Worm (Caenorhabditis elegans) whole organism, L1 larva: ENCODE measurements around the gene M03F8.5.

Source experiments
- C04F5.9 ChIP-seq: sonication (generic microtip); optimal IDR thresholded peaks from 2 replicates; lab custom pipeline; 2016; ENCODE audit warnings: missing genetic modification characterization, missing compliant biosample characterization
- F16B12.6 ChIP-seq: fragments of 150-350 bp; optimal IDR thresholded peaks from 2 replicates; lab custom pipeline; 2014; ENCODE audit warnings: missing biosample characterization, missing genetic modification characterization
- Y116A8C.19 ChIP-seq: sonication (generic microtip); optimal IDR thresholded peaks from 2 replicates; lab custom pipeline; 2016; ENCODE audit warnings: missing compliant biosample characterization, missing genetic modification characterization, borderline replicate concordance
- alr-1 ChIP-seq: fragments of 200-800 bp; sonication (Bioruptor generic); optimal IDR thresholded peaks from 2 replicates; lab custom pipeline; 2018; ENCODE audit warnings: borderline replicate concordance, mild to moderate bottlenecking, missing genetic modification characterization, missing compliant biosample characterization
- aly-2 ChIP-seq: fragments of 150-350 bp; optimal IDR thresholded peaks from 2 replicates; lab custom pipeline; 2014; ENCODE audit warnings: missing biosample characterization, missing genetic modification characterization
- blmp-1 ChIP-seq: fragments of 150-350 bp; optimal IDR thresholded peaks from 2 replicates; lab custom pipeline; 2014; ENCODE audit warnings: missing biosample characterization, missing genetic modification characterization
- ceh-8 ChIP-seq: fragments of 200-800 bp; sonication (Bioruptor generic); optimal IDR thresholded peaks from 2 replicates; lab custom pipeline; 2018; ENCODE audit warnings: mild to moderate bottlenecking, missing genetic modification characterization, moderate library complexity, missing compliant biosample characterization
- ceh-88 ChIP-seq: fragments of 200-800 bp; sonication (Bioruptor generic); IDR thresholded peaks from 2 replicates; pipeline ENCODE4 v1.3.6; 2022; ENCODE audit warnings: missing genetic modification characterization, missing compliant biosample characterization
- ceh-90 ChIP-seq: sonication (generic microtip); optimal IDR thresholded peaks from 2 replicates; lab custom pipeline; 2016; ENCODE audit warnings: missing genetic modification characterization, missing compliant biosample characterization
- dpl-1 ChIP-seq, 3 experiments: fragments of 150-350 bp in 2 of 3; sonication (generic microtip) in 1 of 3; optimal IDR thresholded peaks; 2 replicates each; lab custom pipeline; 2014 to 2017; ENCODE audit warnings: missing biosample characterization in 3 of 3, missing genetic modification characterization in 3 of 3, missing genetic modification reagents in 3 of 3
- dsc-1 ChIP-seq: sonication (generic microtip); optimal IDR thresholded peaks from 2 replicates; lab custom pipeline; 2016; ENCODE audit warnings: mild to moderate bottlenecking, missing genetic modification characterization, missing compliant biosample characterization
- efl-3 ChIP-seq: fragments of 200-800 bp; sonication (Bioruptor generic); optimal IDR thresholded peaks from 2 replicates; lab custom pipeline; 2018; ENCODE audit warnings: mild to moderate bottlenecking, missing genetic modification characterization, missing compliant biosample characterization
- elt-2 ChIP-seq: sonication (generic microtip); optimal IDR thresholded peaks from 2 replicates; lab custom pipeline; 2016; ENCODE audit warnings: missing genetic modification characterization, mild to moderate bottlenecking, inconsistent platforms, missing compliant biosample characterization, missing genetic modification reagents
- ets-5 ChIP-seq: fragments of 200-800 bp; sonication (Bioruptor generic); IDR thresholded peaks from 2 replicates; pipeline ENCODE4 v1.3.6; 2022; ENCODE audit warnings: missing genetic modification characterization, missing compliant biosample characterization
- fkh-4 ChIP-seq: sonication (generic microtip); optimal IDR thresholded peaks from 2 replicates; lab custom pipeline; 2016; ENCODE audit warnings: missing compliant biosample characterization, missing genetic modification characterization, borderline replicate concordance
- hlh-17 ChIP-seq: fragments of 200-800 bp; sonication (Bioruptor generic); optimal IDR thresholded peaks from 2 replicates; lab custom pipeline; 2018; ENCODE audit warnings: missing genetic modification characterization, mild to moderate bottlenecking, missing compliant biosample characterization, moderate library complexity, borderline replicate concordance
- hlh-4 ChIP-seq: sonication (generic microtip); optimal IDR thresholded peaks from 2 replicates; lab custom pipeline; 2016; ENCODE audit warnings: mild to moderate bottlenecking, missing genetic modification characterization, missing compliant biosample characterization
- jun-1 ChIP-seq: fragments of 150-350 bp; optimal IDR thresholded peaks from 2 replicates; lab custom pipeline; 2014; ENCODE audit warnings: missing biosample characterization, missing genetic modification reagents, missing genetic modification characterization
- lin-35 ChIP-seq, 2 experiments: fragments of 150-350 bp; optimal IDR thresholded peaks; 2 replicates each; lab custom pipeline; 2014; ENCODE audit warnings: missing biosample characterization in 2 of 2, missing genetic modification characterization in 2 of 2, missing genetic modification reagents in 2 of 2
- lsy-2 ChIP-seq, 2 experiments: fragments of 150-350 bp; optimal IDR thresholded peaks; 2 replicates each; lab custom pipeline; 2014; ENCODE audit warnings: missing biosample characterization in 2 of 2, missing genetic modification characterization in 2 of 2
- mdl-1 ChIP-seq, 2 experiments: fragments of 150-350 bp; optimal IDR thresholded peaks; 2 replicates each; lab custom pipeline; 2014 to 2017; ENCODE audit warnings: missing biosample characterization in 2 of 2, missing genetic modification characterization in 2 of 2, inconsistent platforms in 1 of 2
- nhr-19 ChIP-seq: fragments of 200-800 bp; sonication (Bioruptor generic); conservative IDR thresholded peaks from 2 replicates; pipeline ENCODE4 v1.3.6; 2022; ENCODE audit warnings: missing genetic modification characterization, missing compliant biosample characterization
- nhr-237 ChIP-seq: fragments of 150-350 bp; optimal IDR thresholded peaks from 2 replicates; lab custom pipeline; 2014; ENCODE audit warnings: missing biosample characterization, missing genetic modification characterization
- nhr-47 ChIP-seq: sonication (generic microtip); optimal IDR thresholded peaks from 2 replicates; lab custom pipeline; 2016; ENCODE audit warnings: mild to moderate bottlenecking, missing genetic modification characterization, moderate library complexity, missing compliant biosample characterization
- nhr-71 ChIP-seq: sonication (generic microtip); optimal IDR thresholded peaks from 2 replicates; lab custom pipeline; 2016; ENCODE audit warnings: mild to moderate bottlenecking, missing genetic modification characterization, moderate library complexity, missing compliant biosample characterization
- nhr-84 ChIP-seq: sonication (generic microtip); optimal IDR thresholded peaks from 2 replicates; lab custom pipeline; 2017; ENCODE audit warnings: missing biosample characterization, missing genetic modification characterization
- pag-3 ChIP-seq: sonication (generic microtip); optimal IDR thresholded peaks from 2 replicates; lab custom pipeline; 2017; ENCODE audit warnings: missing genetic modification characterization, mild to moderate bottlenecking, missing compliant biosample characterization, antibody characterized with exemption, borderline replicate concordance; ENCODE audit not compliant: insufficient read depth
- pqm-1 ChIP-seq: sonication (generic microtip); optimal IDR thresholded peaks from 3 replicates; lab custom pipeline; 2017; ENCODE audit warnings: missing biosample characterization, missing genetic modification characterization
- rnt-1 ChIP-seq: sonication (generic microtip); optimal IDR thresholded peaks from 2 replicates; lab custom pipeline; 2016; ENCODE audit warnings: mild to moderate bottlenecking, missing genetic modification characterization, moderate library complexity, missing compliant biosample characterization
- snpc-4 ChIP-seq: fragments of 150-350 bp; optimal IDR thresholded peaks from 2 replicates; lab custom pipeline; 2014; ENCODE audit warnings: missing biosample characterization, missing genetic modification characterization
- snu-23 ChIP-seq: sonication (generic microtip); optimal IDR thresholded peaks from 2 replicates; lab custom pipeline; 2016; ENCODE audit warnings: missing genetic modification characterization, missing compliant biosample characterization
- sptf-1 ChIP-seq: fragments of 150-350 bp; optimal IDR thresholded peaks from 2 replicates; lab custom pipeline; 2014; ENCODE audit warnings: missing biosample characterization, missing genetic modification characterization
- sup-37 ChIP-seq: fragments of 200-800 bp; sonication (Bioruptor generic); optimal IDR thresholded peaks from 2 replicates; lab custom pipeline; 2018; ENCODE audit warnings: mild to moderate bottlenecking, missing genetic modification characterization, missing compliant biosample characterization
- swsn-7 ChIP-seq: sonication (generic microtip); optimal IDR thresholded peaks from 2 replicates; lab custom pipeline; 2016; ENCODE audit warnings: missing genetic modification characterization, missing compliant biosample characterization
- tbx-2 ChIP-seq: sonication (generic microtip); optimal IDR thresholded peaks from 2 replicates; lab custom pipeline; 2016; ENCODE audit warnings: missing genetic modification characterization, missing compliant biosample characterization
- tlp-1 ChIP-seq: fragments of 150-350 bp; optimal IDR thresholded peaks from 2 replicates; lab custom pipeline; 2014; ENCODE audit warnings: missing biosample characterization, missing genetic modification characterization
- unc-130 ChIP-seq: fragments of 150-350 bp; optimal IDR thresholded peaks from 2 replicates; lab custom pipeline; 2017; ENCODE audit warnings: missing biosample characterization, missing genetic modification characterization, inconsistent platforms
- unc-62 ChIP-seq: fragments of 150-350 bp; optimal IDR thresholded peaks from 2 replicates; lab custom pipeline; 2014; ENCODE audit warnings: missing biosample characterization, missing genetic modification reagents, missing genetic modification characterization
- unc-98 ChIP-seq: fragments of 200-800 bp; sonication (Bioruptor generic); IDR thresholded peaks from 2 replicates; pipeline ENCODE4 v1.3.6; 2022; ENCODE audit warnings: missing genetic modification characterization, missing compliant biosample characterization
- vab-15 ChIP-seq: sonication (generic microtip); optimal IDR thresholded peaks from 2 replicates; lab custom pipeline; 2017; ENCODE audit warnings: missing genotype, mild to moderate bottlenecking, missing genetic modification characterization, missing compliant biosample characterization
- zag-1 ChIP-seq: fragments of 150-350 bp; optimal IDR thresholded peaks from 2 replicates; lab custom pipeline; 2014; ENCODE audit warnings: missing biosample characterization, missing genetic modification characterization
- zip-4 ChIP-seq: fragments of 200-800 bp; sonication (Bioruptor generic); optimal IDR thresholded peaks from 2 replicates; lab custom pipeline; 2018; ENCODE audit warnings: mild to moderate bottlenecking, missing genetic modification characterization, moderate library complexity, missing compliant biosample characterization
- ztf-11 ChIP-seq, 2 experiments: sonication (generic microtip); optimal IDR thresholded peaks; 2 replicates each; lab custom pipeline; 2016 to 2017; ENCODE audit warnings: missing genetic modification characterization in 2 of 2, missing biosample characterization in 1 of 2, missing compliant biosample characterization in 1 of 2
- ztf-4 ChIP-seq: fragments of 150-350 bp; optimal IDR thresholded peaks from 2 replicates; lab custom pipeline; 2014; ENCODE audit warnings: missing biosample characterization, missing genetic modification characterization

M03F8.5 gene

DNA sequence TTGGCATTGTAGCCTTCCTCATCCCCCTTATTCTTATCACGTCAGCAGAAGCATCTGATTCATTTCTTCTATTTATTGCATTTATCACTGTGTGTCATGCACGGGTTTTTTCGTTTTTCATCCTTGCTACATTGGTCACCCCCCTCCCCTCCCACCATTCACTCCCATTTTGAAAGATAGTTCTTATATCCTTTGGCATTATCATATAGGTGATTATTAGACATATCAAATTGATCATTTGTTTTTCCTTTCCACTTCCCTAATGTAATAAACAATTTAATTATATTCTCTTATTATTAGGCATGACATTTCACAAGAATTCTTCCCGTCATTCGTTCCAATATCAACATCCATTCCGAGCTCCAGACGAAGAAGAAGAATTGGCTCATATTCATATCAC lies 14.5 kb upstream of the M03F8.5 start, which contains the start of gene M03F8.1:
M03F8.1 (plus strand) TSS at position 301 of the 400 bp plus-strand sequence.
- TF ChIP-seq ceh-88 (GFP tag; lab: Robert Waterston, UW) (no peak), blmp-1 (tag; lab: Kevin White, UChicago) (peak; percentile 31)

DNA sequence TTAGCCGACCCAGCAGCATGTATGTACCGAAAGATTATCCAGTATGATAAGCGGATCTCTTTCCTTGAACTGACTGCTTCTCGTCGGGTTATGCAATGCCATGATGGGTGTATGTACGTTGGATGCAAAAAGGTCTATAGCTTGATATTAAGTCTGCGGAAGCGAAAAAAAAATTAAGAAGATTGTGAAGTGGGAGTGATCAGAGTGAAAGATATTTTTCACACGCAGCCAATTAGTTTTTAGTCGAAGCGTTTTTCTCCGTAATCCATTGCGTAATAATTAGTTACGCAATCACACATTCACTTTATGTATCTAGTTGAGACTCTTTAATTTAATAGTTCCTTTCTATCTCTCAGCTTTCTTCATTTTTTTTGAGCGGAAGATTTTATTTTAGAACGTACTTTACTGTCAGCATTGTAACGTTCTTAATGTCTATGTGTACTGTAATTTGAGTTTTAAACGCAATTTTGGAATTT lies 13.1 kb upstream of the M03F8.5 start:
- no peak for TF ChIP-seq snu-23
- TF ChIP-seq blmp-1 (tag; lab: Kevin White, UChicago), result peak; percentile 26
- TF ChIP-seq tlp-1 (tag; lab: Kevin White, UChicago), result no peak

ce11 chrV:5943167-5943566 lies 6.6 kb upstream of the M03F8.5 start, which contains the start of gene pst-1:
Gene pst-1, plus strand, starts transcription at chrV:5943467.
- TF ChIP-seq rnt-1, result no peak
- no peak for TF ChIP-seq ceh-8 (GFP tag; lab: Kevin White, UChicago)
- no peak for TF ChIP-seq aly-2 (tag; lab: Kevin White, UChicago)
- TF ChIP-seq lin-35 (GFP tag; optimal IDR thresholded peaks at IDR 0.05; lab: Kevin White, UChicago), result no peak
- no peak for TF ChIP-seq F16B12.6
- TF ChIP-seq pag-3, result no peak
- TF ChIP-seq Y116A8C.19, result no peak
- TF ChIP-seq dpl-1 (GFP tag; optimal IDR thresholded peaks at IDR 0.05; lab: Kevin White, UChicago), result no peak
- TF ChIP-seq efl-3 (GFP tag; lab: Kevin White, UChicago), result no peak

DNA sequence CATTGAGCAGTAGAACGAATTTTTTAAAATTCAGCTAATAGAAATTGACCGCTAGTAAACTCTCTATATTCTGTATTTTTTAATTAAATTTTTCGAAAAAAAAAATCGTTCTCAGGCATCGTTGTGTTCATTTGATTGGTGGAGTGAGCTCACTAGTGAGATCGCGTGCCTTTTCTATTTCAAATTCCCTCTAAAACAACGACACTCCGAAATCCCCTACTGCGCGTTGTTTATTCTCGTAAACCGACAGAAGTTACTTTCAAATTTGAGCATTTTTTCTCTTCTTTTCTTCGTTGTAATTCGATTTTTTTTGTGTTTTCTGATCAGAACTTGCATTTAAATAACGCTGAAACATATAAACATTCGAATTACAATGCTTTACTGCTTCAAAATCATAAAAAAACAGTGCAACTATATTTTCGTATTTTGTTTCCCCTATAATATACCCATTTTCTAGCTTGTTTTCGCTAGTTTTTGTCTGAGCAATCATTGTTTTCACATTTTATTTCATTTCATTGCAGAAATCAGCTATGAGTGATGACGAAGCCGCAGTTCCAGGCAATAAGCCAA lies 3.0 kb upstream of the M03F8.5 start, which contains the start of gene syf-3:
syf-3 (plus strand) TSS at position 520 of the 570 bp plus-strand sequence.
- TF ChIP-seq vab-15 (tag; lab: Kevin White, UChicago) (peak; percentile 25), rnt-1 (peak; percentile 87), dsc-1 (tag; lab: Kevin White, UChicago) (peak; percentile 72), nhr-19 (GFP tag; lab: Robert Waterston, UW) (no peak), mdl-1 (tag; optimal IDR thresholded peaks at IDR 0.05; lab: Kevin White, UChicago) (peak in 1 of 2 experiments; percentile 44), ceh-88 (GFP tag; lab: Robert Waterston, UW) (no peak), unc-62 (no peak), nhr-237 (tag; lab: Kevin White, UChicago) (no peak), unc-98 (GFP tag; lab: Robert Waterston, UW) (no peak), zip-4 (GFP tag; lab: Kevin White, UChicago) (no peak), hlh-17 (no peak), dpl-1 (GFP tag; optimal IDR thresholded peaks at IDR 0.05; lab: Kevin White, UChicago) (peak; percentile 99 to 100 (median 100)), F16B12.6 (peak; percentile 30), snpc-4 (peak; percentile 38), hlh-4 (tag; lab: Kevin White, UChicago) (no peak), nhr-47 (tag; lab: Kevin White, UChicago) (peak; percentile 84), unc-130 (no peak), elt-2 (tag; lab: Kevin White, UChicago) (no peak), fkh-4 (tag; lab: Kevin White, UChicago) (peak; percentile 3), C04F5.9 (peak; percentile 3), zag-1 (tag; lab: Kevin White, UChicago) (no peak), ets-5 (no peak), alr-1 (no peak), ceh-90 (tag; lab: Kevin White, UChicago) (peak; percentile 30), sptf-1 (tag; lab: Kevin White, UChicago) (no peak), lsy-2 (tag; optimal IDR thresholded peaks at IDR 0.05; lab: Kevin White, UChicago) (peak; percentile 72 to 78), tlp-1 (tag; lab: Kevin White, UChicago) (no peak), nhr-84 (tag; lab: Kevin White, UChicago) (no peak), tbx-2 (peak; percentile 61), jun-1 (tag; lab: Kevin White, UChicago) (peak; percentile 35), ztf-11 (tag; optimal IDR thresholded peaks at IDR 0.05; lab: Kevin White, UChicago) (no peak), pqm-1 (tag; lab: Kevin White, UChicago) (no peak), sup-37 (GFP tag; lab: Kevin White, UChicago) (no peak), blmp-1 (tag; lab: Kevin White, UChicago) (no peak), pag-3 (no peak), nhr-71 (tag; lab: Kevin White, UChicago) (peak; percentile 76), ztf-4 (tag; lab: Kevin White, UChicago) (no peak), swsn-7 (tag; lab: Kevin White, UChicago) (peak; percentile 59)
